Fruit fly (Drosophila melanogaster) whole organism, embryonic: ENCODE data around the gene CG13071.

Source experiments
- ATbp ChIP-seq: fragments of 200-800 bp; sonication (Bioruptor generic); optimal IDR thresholded peaks from 2 replicates; lab custom pipeline; 2017; ENCODE audit warnings: missing biosample characterization, mild to moderate bottlenecking, missing genetic modification characterization, missing genetic modification reagents
- CG10267 ChIP-seq: fragments of 200-800 bp; sonication (Bioruptor generic); optimal IDR thresholded peaks from 2 replicates; lab custom pipeline; 2018; ENCODE audit warnings: missing biosample characterization, mild to moderate bottlenecking, missing genetic modification characterization, moderate library complexity
- CG10431 ChIP-seq: fragments of 200-800 bp; sonication (Bioruptor generic); optimal IDR thresholded peaks from 3 replicates; lab custom pipeline; 2018; ENCODE audit warnings: missing biosample characterization, mild to moderate bottlenecking, missing genetic modification characterization
- CG10543 ChIP-seq: fragments of 200-800 bp; sonication (Bioruptor generic); optimal IDR thresholded peaks from 3 replicates; lab custom pipeline; 2017; ENCODE audit warnings: missing biosample characterization, mild to moderate bottlenecking, missing genetic modification characterization, moderate library complexity
- CG14014 ChIP-seq: fragments of 200-800 bp; sonication (Bioruptor generic); IDR thresholded peaks from 2 replicates; pipeline ENCODE4 v1.3.6; 2022; ENCODE audit warnings: missing biosample characterization, missing genetic modification characterization
- CG14050 ChIP-seq: fragments of 200-800 bp; sonication (Bioruptor generic); IDR thresholded peaks from 3 replicates; pipeline ENCODE4 v1.3.6; 2022; ENCODE audit warnings: missing biosample characterization, missing genetic modification characterization
- CG14441 ChIP-seq: fragments of 200-800 bp; sonication (Bioruptor generic); IDR thresholded peaks from 2 replicates; pipeline ENCODE4 v1.3.6; 2022; ENCODE audit warnings: missing biosample characterization, missing genetic modification characterization
- CG1603 ChIP-seq: fragments of 200-800 bp; sonication (Bioruptor generic); optimal IDR thresholded peaks from 2 replicates; lab custom pipeline; 2019; ENCODE audit warnings: missing biosample characterization, mild to moderate bottlenecking, missing genetic modification characterization, moderate library complexity
- CG17361 ChIP-seq: fragments of 200-800 bp; sonication (Bioruptor generic); IDR thresholded peaks from 3 replicates; pipeline ENCODE4 v1.3.6; 2022; ENCODE audit warnings: missing biosample characterization, missing genetic modification characterization
- CG2678 ChIP-seq: fragments of 200-800 bp; sonication (Bioruptor generic); optimal IDR thresholded peaks from 3 replicates; lab custom pipeline; 2019; ENCODE audit warnings: missing biosample characterization, mild to moderate bottlenecking, missing genetic modification characterization, moderate library complexity
- CG3065 ChIP-seq: fragments of 200-800 bp; sonication (Bioruptor generic); optimal IDR thresholded peaks from 2 replicates; lab custom pipeline; 2016; ENCODE audit warnings: missing biosample characterization, missing genetic modification characterization
- CG3281 ChIP-seq: fragments of 200-800 bp; sonication (Bioruptor generic); optimal IDR thresholded peaks from 3 replicates; lab custom pipeline; 2017; ENCODE audit warnings: missing biosample characterization, mild to moderate bottlenecking, missing genetic modification characterization
- CG4730 ChIP-seq: fragments of 200-800 bp; sonication (Bioruptor generic); IDR thresholded peaks from 2 replicates; pipeline ENCODE4 v1.3.6; 2022; ENCODE audit warnings: missing biosample characterization, missing genetic modification characterization
- CG6683 ChIP-seq: fragments of 200-800 bp; sonication (Bioruptor generic); optimal IDR thresholded peaks from 2 replicates; lab custom pipeline; 2017; ENCODE audit warnings: missing biosample characterization, mild to moderate bottlenecking, missing genetic modification characterization, missing genetic modification reagents
- CG6765 ChIP-seq: fragments of 200-800 bp; sonication (Bioruptor generic); optimal IDR thresholded peaks from 3 replicates; lab custom pipeline; 2017; ENCODE audit warnings: missing biosample characterization, mild to moderate bottlenecking, missing genetic modification characterization
- CG6813 ChIP-seq: fragments of 200-800 bp; sonication (Bioruptor generic); optimal IDR thresholded peaks from 2 replicates; lab custom pipeline; 2017; ENCODE audit warnings: missing biosample characterization, missing genetic modification characterization, mild to moderate bottlenecking, moderate library complexity, missing genetic modification reagents
- CG7372 ChIP-seq: fragments of 200-800 bp; sonication (Bioruptor generic); IDR thresholded peaks from 2 replicates; pipeline ENCODE4 v1.3.6; 2022; ENCODE audit warnings: missing biosample characterization, missing genetic modification characterization
- CG8388 ChIP-seq: fragments of 200-800 bp; sonication (Bioruptor generic); optimal IDR thresholded peaks from 2 replicates; lab custom pipeline; 2019; ENCODE audit warnings: missing biosample characterization, mild to moderate bottlenecking, missing genetic modification characterization, moderate library complexity
- CG8765 ChIP-seq: fragments of 200-800 bp; sonication (Bioruptor generic); IDR thresholded peaks from 2 replicates; pipeline ENCODE4 v1.3.6; 2022; ENCODE audit warnings: missing biosample characterization, missing genetic modification characterization
- CG9817 ChIP-seq: fragments of 200-800 bp; sonication (Bioruptor generic); optimal IDR thresholded peaks from 2 replicates; lab custom pipeline; 2018; ENCODE audit warnings: missing biosample characterization, mild to moderate bottlenecking, missing genetic modification characterization, moderate library complexity
- CTCF ChIP-seq: fragments of 200-800 bp; sonication (Bioruptor generic); optimal IDR thresholded peaks from 2 replicates; lab custom pipeline; 2017; ENCODE audit warnings: missing biosample characterization, mild to moderate bottlenecking, missing genetic modification characterization, moderate library complexity
- CoRest ChIP-seq: fragments of 200-800 bp; sonication (Bioruptor generic); optimal IDR thresholded peaks from 3 replicates; lab custom pipeline; 2018; ENCODE audit warnings: missing biosample characterization, mild to moderate bottlenecking, missing genetic modification characterization, moderate library complexity
- Dbx ChIP-seq: fragments of 200-800 bp; sonication (Bioruptor generic); IDR thresholded peaks from 3 replicates; pipeline ENCODE4 v1.3.6; 2022; ENCODE audit warnings: missing biosample characterization, missing genetic modification characterization
- GATAe ChIP-seq: fragments of 200-800 bp; sonication (Bioruptor generic); conservative IDR thresholded peaks from 2 replicates; pipeline ENCODE4 v1.3.6; 2022; ENCODE audit warnings: missing biosample characterization, missing genetic modification characterization
- HHEX ChIP-seq: fragments of 200-800 bp; sonication (Bioruptor generic); optimal IDR thresholded peaks from 3 replicates; lab custom pipeline; 2017; ENCODE audit warnings: missing biosample characterization, mild to moderate bottlenecking, missing genetic modification characterization, missing genetic modification reagents
- Neu2 ChIP-seq: fragments of 200-800 bp; sonication (Bioruptor generic); optimal IDR thresholded peaks from 3 replicates; lab custom pipeline; 2016; ENCODE audit warnings: missing biosample characterization, missing genetic modification characterization, borderline replicate concordance
- Oli ChIP-seq: fragments of 200-800 bp; sonication (Bioruptor generic); optimal IDR thresholded peaks from 2 replicates; lab custom pipeline; 2018; ENCODE audit warnings: missing biosample characterization, mild to moderate bottlenecking, missing genetic modification characterization, moderate library complexity
- Six4 ChIP-seq: fragments of 200-800 bp; sonication (Bioruptor generic); optimal IDR thresholded peaks from 2 replicates; lab custom pipeline; 2016; ENCODE audit warnings: missing biosample characterization, missing genetic modification characterization
- Sox100B ChIP-seq: fragments of 200-800 bp; sonication (Bioruptor generic); optimal IDR thresholded peaks from 3 replicates; lab custom pipeline; 2018; ENCODE audit warnings: missing biosample characterization, mild to moderate bottlenecking, missing genetic modification characterization
- Ssrp ChIP-seq: fragments of 200-800 bp; sonication (Bioruptor generic); optimal IDR thresholded peaks from 2 replicates; lab custom pipeline; 2018; ENCODE audit warnings: missing biosample characterization, mild to moderate bottlenecking, missing genetic modification characterization, moderate library complexity
- Stat92E ChIP-seq, 3 experiments: fragments of >200 bp in 2 of 3; fragments of 200-800 bp in 1 of 3; sonication (Bioruptor generic) in 1 of 3; optimal IDR thresholded peaks; 2 replicates each; lab custom pipeline; 2017 to 2019; ENCODE audit warnings: missing biosample characterization in 3 of 3, missing genetic modification characterization in 3 of 3, mild to moderate bottlenecking in 1 of 3, moderate library complexity in 1 of 3
- ab ChIP-seq: fragments of 200-800 bp; sonication (Bioruptor generic); optimal IDR thresholded peaks from 2 replicates; lab custom pipeline; 2016; ENCODE audit warnings: missing biosample characterization, missing genetic modification characterization
- abd-A ChIP-seq: fragments of 200-800 bp; sonication (Bioruptor generic); optimal IDR thresholded peaks from 3 replicates; lab custom pipeline; 2019; ENCODE audit warnings: missing biosample characterization, mild to moderate bottlenecking, missing genetic modification characterization, moderate library complexity
- dati ChIP-seq: fragments of 200-800 bp; sonication (Bioruptor generic); IDR thresholded peaks from 2 replicates; pipeline ENCODE4 v1.3.6; 2022; ENCODE audit warnings: missing biosample characterization, missing genetic modification characterization
- dm ChIP-seq: fragments of 200-800 bp; sonication (Bioruptor generic); optimal IDR thresholded peaks from 3 replicates; lab custom pipeline; 2016; ENCODE audit warnings: missing biosample characterization, missing genetic modification characterization
- dmrt99B ChIP-seq: fragments of 200-800 bp; sonication (Bioruptor generic); optimal IDR thresholded peaks from 2 replicates; lab custom pipeline; 2018; ENCODE audit warnings: missing biosample characterization, mild to moderate bottlenecking, missing genetic modification characterization, moderate library complexity
- hkb ChIP-seq, 2 experiments: fragments of 200-800 bp in 1 of 2; fragments of >200 bp in 1 of 2; sonication (Bioruptor generic) in 1 of 2; IDR thresholded peaks in 1 of 2; optimal IDR thresholded peaks in 1 of 2; 2 replicates each; pipeline versions ENCODE4 v1.3.6 to Lab custom; 2017 to 2022; ENCODE audit warnings: missing biosample characterization in 1 of 2, missing genetic modification characterization in 1 of 2
- jing ChIP-seq: fragments of 200-800 bp; sonication (Bioruptor generic); optimal IDR thresholded peaks from 2 replicates; lab custom pipeline; 2018; ENCODE audit warnings: missing biosample characterization, mild to moderate bottlenecking, missing genetic modification characterization
- lilli ChIP-seq: fragments of 200-800 bp; sonication (Bioruptor generic); optimal IDR thresholded peaks from 3 replicates; lab custom pipeline; 2016; ENCODE audit warnings: missing biosample characterization, missing genetic modification characterization
- pita ChIP-seq: fragments of 200-800 bp; sonication (Bioruptor generic); optimal IDR thresholded peaks from 2 replicates; lab custom pipeline; 2017; ENCODE audit warnings: missing biosample characterization, mild to moderate bottlenecking, missing genetic modification characterization
- pros ChIP-seq: fragments of 200-800 bp; sonication (Bioruptor generic); optimal IDR thresholded peaks from 3 replicates; lab custom pipeline; 2019; ENCODE audit warnings: missing biosample characterization, mild to moderate bottlenecking, missing genetic modification characterization, moderate library complexity
- ro ChIP-seq: fragments of 200-800 bp; sonication (Bioruptor generic); IDR thresholded peaks from 2 replicates; pipeline ENCODE4 v1.3.6; 2022; ENCODE audit warnings: missing biosample characterization, missing genetic modification characterization
- stc ChIP-seq: fragments of 200-800 bp; sonication (Bioruptor generic); IDR thresholded peaks from 2 replicates; pipeline ENCODE4 v1.3.6; 2022; ENCODE audit warnings: missing biosample characterization, missing genetic modification characterization
- sug ChIP-seq: fragments of 200-800 bp; optimal IDR thresholded peaks from 2 replicates; lab custom pipeline; 2019; ENCODE audit warnings: missing biosample characterization, mild to moderate bottlenecking, missing genetic modification characterization, moderate library complexity
- tap ChIP-seq: fragments of 200-800 bp; optimal IDR thresholded peaks from 3 replicates; lab custom pipeline; 2019; ENCODE audit warnings: missing biosample characterization, mild to moderate bottlenecking, missing genetic modification characterization, moderate library complexity
- toy ChIP-seq: fragments of 200-800 bp; sonication (Bioruptor generic); IDR thresholded peaks from 2 replicates; pipeline ENCODE4 v1.3.6; 2022; ENCODE audit warnings: missing biosample characterization, missing genetic modification characterization
- tup ChIP-seq: fragments of 200-800 bp; sonication (Bioruptor generic); optimal IDR thresholded peaks from 2 replicates; lab custom pipeline; 2016; ENCODE audit warnings: missing biosample characterization, mild to moderate bottlenecking, missing genetic modification characterization, moderate library complexity
- wdn ChIP-seq: fragments of 200-800 bp; sonication (Bioruptor generic); IDR thresholded peaks from 2 replicates; pipeline ENCODE4 v1.3.6; 2022; ENCODE audit warnings: missing biosample characterization, missing genetic modification characterization
- yki ChIP-seq: fragments of >200 bp; optimal IDR thresholded peaks from 3 replicates; lab custom pipeline; 2018

The CG13071 gene

dm6 chr3L:16305820-16306650 lies 43.5 kb downstream of the CG13071 start, which contains the start of the genes CG13043 and CG13063:
Gene CG13043 (minus strand): TSS chr3L:16305870.
Gene CG13063 (plus strand): TSS chr3L:16306600.
- no peak for TF ChIP-seq ro
- TF ChIP-seq CG4730 (GFP tag; lab: Robert Waterston, UW): no peak
- no peak for TF ChIP-seq Six4 (GFP tag; lab: Kevin White, UChicago)
- no peak for TF ChIP-seq Stat92E (GFP tag; optimal IDR thresholded peaks at IDR 0.05; lab: Kevin White, UChicago)
- TF ChIP-seq CG14441 (GFP tag; lab: Robert Waterston, UW): 0 out of 2 replicates have a peak, but pooled peaks have one; percentile 27
- no peak for TF ChIP-seq hkb (optimal IDR thresholded peaks at IDR 0.05; lab: Kevin White, UChicago)
- TF ChIP-seq hkb (GFP tag; IDR thresholded peaks at IDR 0.05; lab: Robert Waterston, UW): 0 out of 2 replicates have a peak, but pooled peaks have one; percentile 25
- no peak for TF ChIP-seq GATAe (GFP tag; lab: Robert Waterston, UW)
- no peak for TF ChIP-seq CTCF (GFP tag; lab: Kevin White, UChicago)
- TF ChIP-seq CG1603 (tag; lab: Kevin White, UChicago): no peak
- TF ChIP-seq CG6683 (GFP tag; lab: Kevin White, UChicago): no peak
- no peak for TF ChIP-seq Dbx
- TF ChIP-seq pita (GFP tag; lab: Kevin White, UChicago): no peak
- TF ChIP-seq dmrt99B (tag; lab: Kevin White, UChicago): peak; percentile 2
- TF ChIP-seq pros (GFP tag; lab: Kevin White, UChicago): no peak
- TF ChIP-seq CG17361 (GFP tag; lab: Robert Waterston, UW): no peak
- TF ChIP-seq Oli: peak; percentile 22
- no peak for TF ChIP-seq abd-A
- TF ChIP-seq CG10431 (GFP tag; lab: Kevin White, UChicago): no peak
- TF ChIP-seq dati (GFP tag; lab: Robert Waterston, UW): no peak
- TF ChIP-seq tap: peak; percentile 22
- TF ChIP-seq CG14050 (GFP tag; lab: Robert Waterston, UW): no peak
- TF ChIP-seq jing (GFP tag; lab: Kevin White, UChicago): no peak
- TF ChIP-seq toy (GFP tag; lab: Robert Waterston, UW): no peak
- no peak for TF ChIP-seq CG10267 (tag; lab: Kevin White, UChicago)
- no peak for TF ChIP-seq CG6813 (GFP tag; lab: Kevin White, UChicago)
- TF ChIP-seq CG6765: no peak
- no peak for TF ChIP-seq CG14014 (GFP tag; lab: Robert Waterston, UW)
- TF ChIP-seq tup: no peak
- TF ChIP-seq HHEX (GFP tag; lab: Kevin White, UChicago): no peak
- peak; percentile 42 for TF ChIP-seq CG2678
- TF ChIP-seq Sox100B (GFP tag; lab: Kevin White, UChicago): peak; percentile 32
- no peak for TF ChIP-seq dm (GFP tag; lab: Kevin White, UChicago)
- TF ChIP-seq lilli: no peak
- no peak for TF ChIP-seq CG9817 (tag; lab: Kevin White, UChicago)
- no peak for TF ChIP-seq stc (GFP tag; lab: Robert Waterston, UW)
- TF ChIP-seq Ssrp: no peak
- TF ChIP-seq ab (GFP tag; lab: Kevin White, UChicago): no peak
- TF ChIP-seq CG3065 (GFP tag; lab: Kevin White, UChicago): no peak
- TF ChIP-seq CoRest: peak; percentile 7
- TF ChIP-seq sug (tag; lab: Kevin White, UChicago): no peak
- TF ChIP-seq CG8388 (GFP tag; lab: Kevin White, UChicago): no peak
- TF ChIP-seq wdn: no peak
- no peak for TF ChIP-seq CG3281 (GFP tag; lab: Kevin White, UChicago)
- TF ChIP-seq ATbp: no peak
- TF ChIP-seq yki: no peak
- TF ChIP-seq Neu2 (GFP tag; lab: Kevin White, UChicago): no peak
- TF ChIP-seq CG10543 (GFP tag; lab: Kevin White, UChicago): no peak
- TF ChIP-seq CG8765: no peak
- TF ChIP-seq CG7372 (GFP tag; lab: Robert Waterston, UW): no peak
